Worm (Caenorhabditis elegans) whole organism, midembryonic: ENCODE data around the gene F47B7.3.

ENCODE experiments used
- T22C8.4 ChIP-seq: fragments of 200-800 bp; sonication (Bioruptor generic); IDR thresholded peaks from 2 replicates; pipeline ENCODE4 v1.3.6; 2022; ENCODE audit warnings: missing genetic modification characterization, missing compliant biosample characterization
- cog-1 ChIP-seq: sonication (generic microtip); optimal IDR thresholded peaks from 2 replicates; lab custom pipeline; 2016; ENCODE audit warnings: missing genetic modification characterization, missing compliant biosample characterization
- flt-1 ChIP-seq: fragments of 200-800 bp; sonication (Bioruptor generic); IDR thresholded peaks from 2 replicates; pipeline ENCODE4 v1.3.6; 2022; ENCODE audit warnings: missing genetic modification characterization, missing compliant biosample characterization
- klf-2 ChIP-seq: fragments of 200-800 bp; sonication (Bioruptor generic); conservative IDR thresholded peaks from 2 replicates; pipeline ENCODE4 v1.3.6; 2022; ENCODE audit warnings: missing genetic modification reagents, missing genetic modification characterization, missing compliant biosample characterization
- med-1 ChIP-seq: sonication (generic microtip); optimal IDR thresholded peaks from 2 replicates; lab custom pipeline; 2017; ENCODE audit warnings: missing genetic modification characterization, mild to moderate bottlenecking, missing compliant biosample characterization, antibody characterized with exemption, missing genetic modification reagents; ENCODE audit not compliant: insufficient read depth
- ref-1 ChIP-seq: fragments of 200-800 bp; sonication (Bioruptor generic); conservative IDR thresholded peaks from 2 replicates; pipeline ENCODE4 v1.3.6; 2022; ENCODE audit warnings: missing genetic modification reagents, missing genetic modification characterization, missing compliant biosample characterization
- tab-1 ChIP-seq: fragments of 200-800 bp; sonication (Bioruptor generic); IDR thresholded peaks from 2 replicates; pipeline ENCODE4 v1.3.6; 2022; ENCODE audit warnings: missing genetic modification characterization, missing compliant biosample characterization
- ztf-23 ChIP-seq: fragments of 200-800 bp; sonication (Bioruptor generic); IDR thresholded peaks from 2 replicates; pipeline ENCODE4 v1.3.6; 2022; ENCODE audit warnings: missing genetic modification reagents, missing genetic modification characterization, missing compliant biosample characterization
- ztf-29 ChIP-seq: fragments of 200-800 bp; sonication (Bioruptor generic); IDR thresholded peaks from 2 replicates; pipeline ENCODE4 v1.3.6; 2022; ENCODE audit warnings: missing genetic modification reagents, missing genetic modification characterization, missing compliant biosample characterization

Gene F47B7.3

ce11 chrX:3715835-3716234, 48.4 kb downstream of the F47B7.3 start:
- no peak for TF ChIP-seq ztf-23 (GFP tag; lab: Robert Waterston, UW)

ce11 chrX:3714797-3715196, 49.4 kb downstream of the F47B7.3 start, which contains the start of gene C01C4.2:
C01C4.2 (plus strand) TSS chrX:3715097.
- TF ChIP-seq cog-1: no peak
- no peak for TF ChIP-seq ztf-23 (GFP tag; lab: Robert Waterston, UW)
- TF ChIP-seq ztf-29 (GFP tag; lab: Robert Waterston, UW): no peak
- TF ChIP-seq tab-1 (GFP tag; lab: Robert Waterston, UW): no peak
- no peak for TF ChIP-seq med-1 (GFP tag; lab: Kevin White, UChicago)
- no peak for TF ChIP-seq klf-2 (GFP tag; lab: Robert Waterston, UW)
- TF ChIP-seq ref-1: no peak
- no peak for TF ChIP-seq flt-1 (GFP tag; lab: Robert Waterston, UW)
- no peak for TF ChIP-seq T22C8.4 (GFP tag; lab: Robert Waterston, UW)
